Fruit fly (Drosophila melanogaster) Kc167 (cell line): ENCODE data around the gene Acp1.

Experiments used
- h ChIP-seq: fragments of >200 bp; optimal IDR thresholded peaks from 3 replicates; lab custom pipeline; 2018; ENCODE audit warnings: missing external identifiers
- ttk ChIP-seq: sonication (Bioruptor generic); optimal IDR thresholded peaks from 2 replicates; lab custom pipeline; 2017; ENCODE audit warnings: missing external identifiers

DNA sequence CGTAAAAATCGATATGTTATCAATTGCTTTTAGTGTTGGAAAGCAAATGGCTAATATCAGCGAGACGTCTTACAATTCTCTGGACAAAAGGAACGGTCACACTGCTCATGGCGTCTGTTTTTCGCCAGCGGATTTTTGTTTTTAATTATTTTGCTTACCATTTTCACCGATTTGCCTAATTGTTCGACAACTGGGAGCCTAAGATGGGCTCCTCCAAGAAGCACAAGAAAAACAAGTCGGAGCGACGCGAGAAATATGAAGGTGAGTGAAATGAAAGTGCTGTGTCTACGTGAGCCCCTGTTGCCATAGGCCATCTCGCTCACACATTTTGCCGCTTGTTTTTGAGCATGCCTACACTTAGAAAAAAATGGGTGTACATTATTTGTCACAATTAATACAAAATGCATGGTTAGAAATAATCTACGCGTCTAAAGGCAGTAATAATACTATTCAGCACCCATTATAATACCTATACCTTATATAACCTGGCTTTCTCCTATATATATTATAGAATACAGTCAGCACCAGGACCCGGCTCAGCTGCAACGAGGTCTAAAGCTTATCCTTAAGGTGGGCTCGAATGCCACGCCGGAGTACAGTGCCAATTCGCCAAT is 41.6 kb upstream of the Acp1 start, which contains the start of gene Brd7-9:
- TF ChIP-seq h (lab: Kevin White, UChicago), result no peak
- TF ChIP-seq ttk (lab: Kevin White, UChicago), result no peak
